Fruit fly (Drosophila melanogaster): ENCODE data around the gene Pebp1.

dm6 chr3R:22503630-22504029, 37.8 kb downstream of the Pebp1 start:
- no peak for TF ChIP-seq CG33017 (tag; optimal IDR thresholded peaks at IDR 0.05)
- TF ChIP-seq Clk (GFP tag; optimal IDR thresholded peaks at IDR 0.05) = no peak
- no peak for TF ChIP-seq CG5204 (GFP tag; optimal IDR thresholded peaks at IDR 0.05)
- no peak for TF ChIP-seq kay (GFP tag; ENCODE audit: borderline replicate concordance)
- TF ChIP-seq toe (GFP tag; optimal IDR thresholded peaks at IDR 0.05) = no peak
- no peak for TF ChIP-seq Crg-1 (GFP tag; optimal IDR thresholded peaks at IDR 0.05)

Measured in whole organism, adult.